Worm (Caenorhabditis elegans) whole organism, L2 larva: Measurements from ENCODE around the gene cdr-6.

Experiments
- C34F6.9 ChIP-seq: fragments of 150-350 bp; optimal IDR thresholded peaks from 2 replicates; lab custom pipeline; 2014; ENCODE audit warnings: missing biosample characterization, missing genetic modification characterization
- F13H6.1 ChIP-seq: sonication (generic microtip); optimal IDR thresholded peaks from 2 replicates; lab custom pipeline; 2016; ENCODE audit warnings: missing genetic modification characterization, missing compliant biosample characterization
- R02D3.7 ChIP-seq: fragments of 150-350 bp; optimal IDR thresholded peaks from 2 replicates; lab custom pipeline; 2014; ENCODE audit warnings: missing biosample characterization, missing genetic modification characterization
- Y55F3AM.14 ChIP-seq: fragments of 200-800 bp; sonication (Bioruptor generic); optimal IDR thresholded peaks from 2 replicates; lab custom pipeline; 2018; ENCODE audit warnings: mild to moderate bottlenecking, missing genetic modification characterization, missing compliant biosample characterization
- ZK546.5 ChIP-seq: sonication (generic microtip); optimal IDR thresholded peaks from 2 replicates; lab custom pipeline; 2017; ENCODE audit warnings: missing biosample characterization, missing genetic modification characterization
- alr-1 ChIP-seq: fragments of 150-350 bp; optimal IDR thresholded peaks from 2 replicates; lab custom pipeline; 2014; ENCODE audit warnings: missing biosample characterization, missing genetic modification characterization
- aly-2 ChIP-seq: fragments of 150-350 bp; optimal IDR thresholded peaks from 2 replicates; lab custom pipeline; 2014; ENCODE audit warnings: missing biosample characterization, missing genetic modification characterization
- ama-1 ChIP-seq: fragments of 150-350 bp; optimal IDR thresholded peaks from 2 replicates; lab custom pipeline; 2018; ENCODE audit warnings: inconsistent platforms
- blmp-1 ChIP-seq: sonication (generic microtip); optimal IDR thresholded peaks from 2 replicates; lab custom pipeline; 2017; ENCODE audit warnings: missing genetic modification characterization, mild to moderate bottlenecking, missing compliant biosample characterization, antibody characterized with exemption, moderate library complexity; ENCODE audit not compliant: insufficient read depth
- ceh-16 ChIP-seq: fragments of 150-350 bp; optimal IDR thresholded peaks from 2 replicates; lab custom pipeline; 2014; ENCODE audit warnings: missing biosample characterization, missing genetic modification characterization
- ceh-82 ChIP-seq: fragments of 150-350 bp; optimal IDR thresholded peaks from 2 replicates; lab custom pipeline; 2014; ENCODE audit warnings: missing biosample characterization, missing genetic modification characterization
- dmd-4 ChIP-seq: sonication (generic microtip); optimal IDR thresholded peaks from 2 replicates; lab custom pipeline; 2017; ENCODE audit warnings: missing biosample characterization, missing genetic modification characterization
- egl-27 ChIP-seq: sonication (generic microtip); optimal IDR thresholded peaks from 3 replicates; lab custom pipeline; 2017; ENCODE audit warnings: missing biosample characterization, missing genetic modification reagents, missing genetic modification characterization
- elt-1 ChIP-seq: fragments of 150-350 bp; optimal IDR thresholded peaks from 2 replicates; lab custom pipeline; 2014; ENCODE audit warnings: missing biosample characterization, missing genetic modification characterization
- fos-1 ChIP-seq: fragments of 150-350 bp; optimal IDR thresholded peaks from 2 replicates; lab custom pipeline; 2014; ENCODE audit warnings: missing biosample characterization, missing genetic modification characterization
- gmeb-1 ChIP-seq: fragments of 150-350 bp; optimal IDR thresholded peaks from 2 replicates; lab custom pipeline; 2014; ENCODE audit warnings: missing biosample characterization, missing genetic modification characterization
- lin-11 ChIP-seq: fragments of 150-350 bp; sonication (generic microtip); optimal IDR thresholded peaks from 2 replicates; lab custom pipeline; 2014; ENCODE audit warnings: missing biosample characterization, missing genetic modification characterization, inconsistent platforms, mixed read lengths
- lin-13 ChIP-seq: fragments of 150-350 bp; optimal IDR thresholded peaks from 2 replicates; lab custom pipeline; 2014; ENCODE audit warnings: missing biosample characterization, missing genetic modification reagents, missing genetic modification characterization
- lsy-2 ChIP-seq, 2 experiments: fragments of 150-350 bp in 1 of 2; sonication (generic microtip) in 1 of 2; optimal IDR thresholded peaks; 2 replicates each; lab custom pipeline; 2014 to 2017; ENCODE audit warnings: missing biosample characterization in 2 of 2, missing genetic modification characterization in 2 of 2
- mab-5 ChIP-seq: fragments of 150-350 bp; optimal IDR thresholded peaks from 2 replicates; lab custom pipeline; 2014; ENCODE audit warnings: missing biosample characterization, missing genetic modification characterization
- mbf-1 ChIP-seq: sonication (generic microtip); optimal IDR thresholded peaks from 2 replicates; lab custom pipeline; 2017; ENCODE audit warnings: missing biosample characterization, missing genetic modification characterization
- mdl-1 ChIP-seq, 2 experiments: fragments of 150-350 bp in 1 of 2; sonication (generic microtip) in 1 of 2; optimal IDR thresholded peaks; 2 replicates each; lab custom pipeline; 2017; ENCODE audit warnings: missing biosample characterization in 2 of 2, missing genetic modification characterization in 2 of 2
- nhr-10 ChIP-seq: sonication (generic microtip); optimal IDR thresholded peaks from 2 replicates; lab custom pipeline; 2017; ENCODE audit warnings: missing biosample characterization, missing genetic modification characterization
- nhr-11 ChIP-seq: fragments of 150-350 bp; optimal IDR thresholded peaks from 2 replicates; lab custom pipeline; 2014; ENCODE audit warnings: missing biosample characterization, missing genetic modification characterization
- nhr-129 ChIP-seq: fragments of 150-350 bp; optimal IDR thresholded peaks from 2 replicates; lab custom pipeline; 2014; ENCODE audit warnings: missing biosample characterization, missing genetic modification characterization
- nhr-21 ChIP-seq: fragments of 150-350 bp; optimal IDR thresholded peaks from 2 replicates; lab custom pipeline; 2014; ENCODE audit warnings: missing biosample characterization, missing genetic modification characterization
- nhr-23 ChIP-seq: fragments of 150-350 bp; optimal IDR thresholded peaks from 2 replicates; lab custom pipeline; 2014; ENCODE audit warnings: missing biosample characterization, missing genetic modification reagents, missing genetic modification characterization
- nhr-237 ChIP-seq: fragments of 150-350 bp; optimal IDR thresholded peaks from 2 replicates; lab custom pipeline; 2014; ENCODE audit warnings: missing biosample characterization, missing genetic modification characterization
- nhr-25 ChIP-seq: fragments of 150-350 bp; sonication (generic microtip); optimal IDR thresholded peaks from 3 replicates; lab custom pipeline; 2014; ENCODE audit warnings: missing biosample characterization, missing genetic modification characterization
- nhr-6 ChIP-seq: fragments of 150-350 bp; optimal IDR thresholded peaks from 2 replicates; lab custom pipeline; 2014; ENCODE audit warnings: missing biosample characterization, missing genetic modification characterization
- peb-1 ChIP-seq: fragments of 150-350 bp; optimal IDR thresholded peaks from 2 replicates; lab custom pipeline; 2014; ENCODE audit warnings: missing biosample characterization, missing genetic modification characterization
- sem-4 ChIP-seq: fragments of 150-350 bp; optimal IDR thresholded peaks from 2 replicates; lab custom pipeline; 2014; ENCODE audit warnings: missing biosample characterization, missing genetic modification reagents, missing genetic modification characterization
- skn-1 ChIP-seq: sonication (generic microtip); optimal IDR thresholded peaks from 2 replicates; lab custom pipeline; 2017; ENCODE audit warnings: missing biosample characterization, missing genetic modification characterization
- sma-3 ChIP-seq: sonication (generic microtip); optimal IDR thresholded peaks from 2 replicates; lab custom pipeline; 2016; ENCODE audit warnings: missing genetic modification reagents, missing genetic modification characterization, missing compliant biosample characterization
- sma-9 ChIP-seq, 2 experiments: fragments of 150-350 bp in 1 of 2; sonication (generic microtip) in 1 of 2; optimal IDR thresholded peaks; 2 replicates each; lab custom pipeline; 2014 to 2016; ENCODE audit warnings: missing genetic modification characterization in 2 of 2, mild to moderate bottlenecking in 1 of 2, missing biosample characterization in 1 of 2, missing compliant biosample characterization in 1 of 2, missing genetic modification reagents in 1 of 2, moderate library complexity in 1 of 2
- snpc-4 ChIP-seq: fragments of 150-350 bp; optimal IDR thresholded peaks from 2 replicates; lab custom pipeline; 2014; ENCODE audit warnings: missing biosample characterization, missing genetic modification characterization
- unc-39 ChIP-seq: fragments of 150-350 bp; optimal IDR thresholded peaks from 2 replicates; lab custom pipeline; 2014; ENCODE audit warnings: missing biosample characterization, missing genetic modification characterization
- zag-1 ChIP-seq: fragments of 150-350 bp; optimal IDR thresholded peaks from 2 replicates; lab custom pipeline; 2014; ENCODE audit warnings: missing biosample characterization, missing genetic modification characterization
- ztf-1 ChIP-seq: fragments of 200-800 bp; sonication (Bioruptor generic); conservative IDR thresholded peaks from 2 replicates; pipeline ENCODE4 v1.3.6; 2022; ENCODE audit warnings: missing genetic modification characterization, missing compliant biosample characterization
- ztf-11 ChIP-seq: sonication (generic microtip); optimal IDR thresholded peaks from 2 replicates; lab custom pipeline; 2017; ENCODE audit warnings: missing biosample characterization, missing genetic modification characterization

cdr-6 gene

ce11 chrV:12412321-12412720, 1.2 kb downstream of the cdr-6 start:
- TF ChIP-seq mdl-1 (tag; optimal IDR thresholded peaks at IDR 0.05; lab: Kevin White, UChicago) (no peak), ceh-82 (no peak), lin-11 (no peak), zag-1 (tag; lab: Kevin White, UChicago) (no peak), gmeb-1 (tag; lab: Kevin White, UChicago) (no peak), nhr-23 (tag; lab: Kevin White, UChicago) (no peak)

- no peak for TF ChIP-seq mbf-1
- TF ChIP-seq nhr-25, result peak; percentile 12
- no peak for TF ChIP-seq nhr-129 (tag; lab: Kevin White, UChicago)
- TF ChIP-seq aly-2 (tag; lab: Kevin White, UChicago), result no peak
- TF ChIP-seq peb-1, result no peak
- TF ChIP-seq blmp-1, result peak; percentile 13
- TF ChIP-seq ceh-82, result no peak
- TF ChIP-seq nhr-10 (tag; lab: Kevin White, UChicago), result no peak
- no peak for TF ChIP-seq C34F6.9 (tag; lab: Kevin White, UChicago)
- peak; percentile 42 for TF ChIP-seq sma-9 (GFP tag; optimal IDR thresholded peaks at IDR 0.05; lab: Kevin White, UChicago)
- no peak for TF ChIP-seq sma-9 (tag; optimal IDR thresholded peaks at IDR 0.05; lab: Kevin White, UChicago)
- no peak for TF ChIP-seq sma-3 (GFP tag; lab: Kevin White, UChicago)
- TF ChIP-seq mab-5, result no peak
- no peak for TF ChIP-seq skn-1
- TF ChIP-seq dmd-4 (tag; lab: Kevin White, UChicago), result no peak
- TF ChIP-seq fos-1, result no peak
- no peak for TF ChIP-seq nhr-6
- no peak for TF ChIP-seq nhr-237 (tag; lab: Kevin White, UChicago)
- no peak for TF ChIP-seq ztf-11 (tag; lab: Kevin White, UChicago)
- no peak for TF ChIP-seq ama-1 (lab: Kevin White, UChicago)
- no peak for TF ChIP-seq sem-4
- no peak for TF ChIP-seq unc-39 (tag; lab: Kevin White, UChicago)
Observed at ce11 chrV:12411909-12412308, 1.6 kb downstream of the cdr-6 start, which contains the start of gene cdr-7. Gene cdr-7 (minus strand): TSS chrV:12412113.

ce11 chrV:12410416-12411001, 3.0 kb downstream of the cdr-6 start, which contains the start of gene hrg-2:
Gene hrg-2 (minus strand): TSS chrV:12410513.
- TF ChIP-seq nhr-23 (tag; lab: Kevin White, UChicago), result no peak
- no peak for TF ChIP-seq ama-1 (lab: Kevin White, UChicago)
- TF ChIP-seq nhr-129 (tag; lab: Kevin White, UChicago), result peak; percentile 96
- TF ChIP-seq Y55F3AM.14 (GFP tag; lab: Kevin White, UChicago), result no peak
- TF ChIP-seq lin-13 (GFP tag; lab: Kevin White, UChicago), result no peak
- TF ChIP-seq nhr-11 (tag; lab: Kevin White, UChicago), result no peak
- TF ChIP-seq gmeb-1 (tag; lab: Kevin White, UChicago), result no peak
- TF ChIP-seq mdl-1 (tag; optimal IDR thresholded peaks at IDR 0.05; lab: Kevin White, UChicago), result no peak
- no peak for TF ChIP-seq snpc-4
- TF ChIP-seq elt-1 (tag; lab: Kevin White, UChicago), result no peak
- TF ChIP-seq R02D3.7, result no peak
- no peak for TF ChIP-seq alr-1
- TF ChIP-seq mab-5, result no peak
- TF ChIP-seq skn-1, result no peak
- TF ChIP-seq nhr-6, result no peak
- no peak for TF ChIP-seq nhr-237 (tag; lab: Kevin White, UChicago)
- no peak for TF ChIP-seq ztf-1
- peak; percentile 55 for TF ChIP-seq sma-9 (GFP tag; optimal IDR thresholded peaks at IDR 0.05; lab: Kevin White, UChicago)
- TF ChIP-seq sma-9 (tag; optimal IDR thresholded peaks at IDR 0.05; lab: Kevin White, UChicago), result no peak
- TF ChIP-seq nhr-10 (tag; lab: Kevin White, UChicago), result no peak
- TF ChIP-seq zag-1 (tag; lab: Kevin White, UChicago), result no peak
- TF ChIP-seq nhr-21 (tag; lab: Kevin White, UChicago), result peak; percentile 24
- TF ChIP-seq ceh-16 (tag; lab: Kevin White, UChicago), result no peak
- no peak for TF ChIP-seq egl-27 (tag; lab: Kevin White, UChicago)
- no peak for TF ChIP-seq sem-4
- no peak for TF ChIP-seq F13H6.1 (tag; lab: Kevin White, UChicago)
- peak; percentile 85 for TF ChIP-seq nhr-25
- no peak for TF ChIP-seq mbf-1
- peak in 1 of 2 experiments; percentile 12 for TF ChIP-seq lsy-2 (tag; optimal IDR thresholded peaks at IDR 0.05; lab: Kevin White, UChicago)
- no peak for TF ChIP-seq ZK546.5
- TF ChIP-seq blmp-1, result no peak
- TF ChIP-seq lin-11, result no peak
